Fruit fly (Drosophila melanogaster) whole organism, embryonic: ENCODE data around the gene CG4297.

Experiments used
- Aef1 ChIP-seq: fragments of 200-800 bp; sonication (Bioruptor generic); IDR thresholded peaks from 3 replicates; pipeline ENCODE4 v1.3.6; 2022; ENCODE audit warnings: missing biosample characterization, missing genetic modification characterization
- Blimp-1 ChIP-seq: fragments of 200-800 bp; sonication (Bioruptor generic); optimal IDR thresholded peaks from 3 replicates; lab custom pipeline; 2018; ENCODE audit warnings: missing biosample characterization, missing genetic modification characterization, mild to moderate bottlenecking, moderate library complexity, missing genetic modification reagents
- CG10274 ChIP-seq: fragments of 200-800 bp; sonication (Bioruptor generic); optimal IDR thresholded peaks from 3 replicates; lab custom pipeline; 2017; ENCODE audit warnings: missing biosample characterization, mild to moderate bottlenecking, missing genetic modification characterization
- CG10431 ChIP-seq: fragments of 200-800 bp; sonication (Bioruptor generic); optimal IDR thresholded peaks from 3 replicates; lab custom pipeline; 2018; ENCODE audit warnings: missing biosample characterization, mild to moderate bottlenecking, missing genetic modification characterization
- CG11696 ChIP-seq: fragments of 200-800 bp; sonication (Bioruptor generic); IDR thresholded peaks from 2 replicates; pipeline ENCODE4 v1.3.6; 2022; ENCODE audit warnings: missing biosample characterization, missing genetic modification characterization
- CG12391 ChIP-seq: fragments of 200-800 bp; sonication (Bioruptor generic); optimal IDR thresholded peaks from 3 replicates; lab custom pipeline; 2018; ENCODE audit warnings: missing biosample characterization, mild to moderate bottlenecking, missing genetic modification characterization, moderate library complexity
- CG15073 ChIP-seq: fragments of 200-800 bp; sonication (Bioruptor generic); optimal IDR thresholded peaks from 2 replicates; lab custom pipeline; 2016; ENCODE audit warnings: missing biosample characterization, missing genetic modification characterization
- CG17186 ChIP-seq: fragments of 200-800 bp; sonication (Bioruptor generic); optimal IDR thresholded peaks from 3 replicates; lab custom pipeline; 2017; ENCODE audit warnings: missing biosample characterization, missing genetic modification reagents, missing genetic modification characterization
- CG17359 ChIP-seq: fragments of 200-800 bp; sonication (Bioruptor generic); optimal IDR thresholded peaks from 3 replicates; lab custom pipeline; 2018; ENCODE audit warnings: missing biosample characterization, mild to moderate bottlenecking, missing genetic modification characterization, moderate library complexity
- CG2712 ChIP-seq: fragments of 200-800 bp; optimal IDR thresholded peaks from 3 replicates; lab custom pipeline; 2019; ENCODE audit warnings: missing biosample characterization, mild to moderate bottlenecking, missing genetic modification characterization, moderate library complexity
- CG31224 ChIP-seq: fragments of 200-800 bp; sonication (Bioruptor generic); IDR thresholded peaks from 2 replicates; pipeline ENCODE4 v1.3.6; 2022; ENCODE audit warnings: missing biosample characterization, missing genetic modification characterization
- CG4282 ChIP-seq: fragments of 200-800 bp; sonication (Bioruptor generic); optimal IDR thresholded peaks from 2 replicates; lab custom pipeline; 2016; ENCODE audit warnings: missing biosample characterization, missing genetic modification characterization
- CG4360 ChIP-seq: fragments of 200-800 bp; sonication (Bioruptor generic); IDR thresholded peaks from 2 replicates; pipeline ENCODE4 v1.3.6; 2022; ENCODE audit warnings: missing biosample characterization, missing genetic modification characterization
- CG7556 ChIP-seq: fragments of 200-800 bp; sonication (Bioruptor generic); optimal IDR thresholded peaks from 2 replicates; lab custom pipeline; 2017; ENCODE audit warnings: missing biosample characterization, mild to moderate bottlenecking, missing genetic modification characterization
- CHES-1-like ChIP-seq: fragments of 200-800 bp; sonication (Bioruptor generic); optimal IDR thresholded peaks from 2 replicates; lab custom pipeline; 2016; ENCODE audit warnings: missing biosample characterization, missing genetic modification characterization
- CoRest ChIP-seq: fragments of 200-800 bp; sonication (Bioruptor generic); optimal IDR thresholded peaks from 3 replicates; lab custom pipeline; 2018; ENCODE audit warnings: missing biosample characterization, mild to moderate bottlenecking, missing genetic modification characterization, moderate library complexity
- CrebB ChIP-seq: fragments of 200-800 bp; sonication (Bioruptor generic); optimal IDR thresholded peaks from 3 replicates; lab custom pipeline; 2018; ENCODE audit warnings: missing biosample characterization, mild to moderate bottlenecking, missing genetic modification characterization
- D ChIP-seq, 2 experiments: fragments of 200-800 bp in 1 of 2; fragments of >200 bp in 1 of 2; sonication (Bioruptor generic) in 1 of 2; optimal IDR thresholded peaks; 2 replicates in 1 of 2; 3 replicates in 1 of 2; lab custom pipeline; 2017; ENCODE audit warnings: mild to moderate bottlenecking in 1 of 2, missing biosample characterization in 1 of 2, missing genetic modification characterization in 1 of 2, missing genetic modification reagents in 1 of 2
- Dbx ChIP-seq: fragments of 200-800 bp; sonication (Bioruptor generic); IDR thresholded peaks from 3 replicates; pipeline ENCODE4 v1.3.6; 2022; ENCODE audit warnings: missing biosample characterization, missing genetic modification characterization
- Deaf1 ChIP-seq: fragments of 200-800 bp; optimal IDR thresholded peaks from 3 replicates; lab custom pipeline; 2019; ENCODE audit warnings: missing biosample characterization, mild to moderate bottlenecking, missing genetic modification characterization, moderate library complexity
- Dip2 ChIP-seq: fragments of 200-800 bp; sonication (Bioruptor generic); IDR thresholded peaks from 2 replicates; pipeline ENCODE4 v1.3.6; 2022; ENCODE audit warnings: missing biosample characterization, missing genetic modification characterization
- Hmr ChIP-seq: fragments of 200-800 bp; sonication (Bioruptor generic); optimal IDR thresholded peaks from 3 replicates; lab custom pipeline; 2017; ENCODE audit warnings: mild to moderate bottlenecking, missing biosample characterization, missing genetic modification reagents, missing genetic modification characterization
- Hr3 ChIP-seq: fragments of 200-800 bp; sonication (Bioruptor generic); optimal IDR thresholded peaks from 3 replicates; lab custom pipeline; 2016; ENCODE audit warnings: missing biosample characterization, missing genetic modification characterization
- Hr51 ChIP-seq, 2 experiments: fragments of 200-800 bp; sonication (Bioruptor generic); optimal IDR thresholded peaks; 2 replicates in 1 of 2; 3 replicates in 1 of 2; lab custom pipeline; 2016 to 2018; ENCODE audit warnings: missing biosample characterization in 2 of 2, missing genetic modification characterization in 2 of 2, mild to moderate bottlenecking in 1 of 2, moderate library complexity in 1 of 2
- Kr ChIP-seq: fragments of 200-800 bp; sonication (Bioruptor generic); optimal IDR thresholded peaks from 2 replicates; lab custom pipeline; 2017; ENCODE audit warnings: missing biosample characterization, mild to moderate bottlenecking, missing genetic modification characterization
- Lpt ChIP-seq: fragments of >200 bp; optimal IDR thresholded peaks from 2 replicates; lab custom pipeline; 2018; ENCODE audit warnings: missing biosample characterization, missing genetic modification characterization
- Med ChIP-seq: fragments of 200-800 bp; sonication (Bioruptor generic); peaks from one replicate; lab custom pipeline; 2016; ENCODE audit warnings: missing biosample characterization, missing genetic modification characterization, mild to moderate bottlenecking, inconsistent platforms, moderate library complexity
- Mrtf ChIP-seq: fragments of 200-800 bp; sonication (Bioruptor generic); IDR thresholded peaks from 3 replicates; pipeline ENCODE4 v1.3.6; 2022; ENCODE audit warnings: missing biosample characterization, missing genetic modification characterization
- PHDP ChIP-seq: fragments of 200-800 bp; sonication (Bioruptor generic); optimal IDR thresholded peaks from 3 replicates; lab custom pipeline; 2018; ENCODE audit warnings: missing biosample characterization, mild to moderate bottlenecking, missing genetic modification characterization, moderate library complexity
- Poxn ChIP-seq: fragments of 200-800 bp; sonication (Bioruptor generic); IDR thresholded peaks from 2 replicates; pipeline ENCODE4 v1.3.6; 2022; ENCODE audit warnings: missing biosample characterization, missing genetic modification characterization
- Sin3A ChIP-seq: fragments of >200 bp; optimal IDR thresholded peaks from 2 replicates; lab custom pipeline; 2018
- dmrt99B ChIP-seq: fragments of 200-800 bp; sonication (Bioruptor generic); optimal IDR thresholded peaks from 2 replicates; lab custom pipeline; 2018; ENCODE audit warnings: missing biosample characterization, mild to moderate bottlenecking, missing genetic modification characterization, moderate library complexity
- emc ChIP-seq: fragments of 200-800 bp; sonication (Bioruptor generic); optimal IDR thresholded peaks from 2 replicates; lab custom pipeline; 2016; ENCODE audit warnings: missing biosample characterization, missing genetic modification characterization
- exex ChIP-seq: fragments of 200-800 bp; sonication (Bioruptor generic); optimal IDR thresholded peaks from 4 replicates; lab custom pipeline; 2018; ENCODE audit warnings: missing biosample characterization, mild to moderate bottlenecking, missing genetic modification characterization, moderate library complexity
- fu2 ChIP-seq: fragments of 200-800 bp; sonication (Bioruptor generic); optimal IDR thresholded peaks from 2 replicates; lab custom pipeline; 2016; ENCODE audit warnings: missing biosample characterization, missing genetic modification characterization
- jumu ChIP-seq: fragments of 200-800 bp; sonication (Bioruptor generic); optimal IDR thresholded peaks from 3 replicates; lab custom pipeline; 2016; ENCODE audit warnings: missing biosample characterization, missing genetic modification characterization
- lmd ChIP-seq: fragments of 200-800 bp; sonication (Bioruptor generic); IDR thresholded peaks from 2 replicates; pipeline ENCODE4 v1.3.6; 2022; ENCODE audit warnings: missing biosample characterization, missing genetic modification characterization
- nom ChIP-seq: fragments of 200-800 bp; sonication (Bioruptor generic); optimal IDR thresholded peaks from 2 replicates; lab custom pipeline; 2017; ENCODE audit warnings: missing biosample characterization, missing genetic modification characterization, mild to moderate bottlenecking, moderate library complexity, missing genetic modification reagents
- otp ChIP-seq: fragments of 200-800 bp; sonication (Bioruptor generic); IDR thresholded peaks from 3 replicates; pipeline ENCODE4, ENCODE4 v1.3.6; 2022; ENCODE audit warnings: missing biosample characterization, missing genetic modification characterization
- pita ChIP-seq: fragments of 200-800 bp; sonication (Bioruptor generic); optimal IDR thresholded peaks from 2 replicates; lab custom pipeline; 2017; ENCODE audit warnings: missing biosample characterization, mild to moderate bottlenecking, missing genetic modification characterization
- sima ChIP-seq: fragments of 200-800 bp; sonication (Bioruptor generic); optimal IDR thresholded peaks from 2 replicates; lab custom pipeline; 2016; ENCODE audit warnings: missing biosample characterization, missing genetic modification characterization
- sna ChIP-seq: fragments of 200-800 bp; sonication (Bioruptor generic); IDR thresholded peaks from 2 replicates; pipeline ENCODE4 v1.3.6; 2022; ENCODE audit warnings: missing biosample characterization, missing genetic modification characterization; ENCODE audit not compliant: partially characterized antibody
- stc ChIP-seq: fragments of 200-800 bp; sonication (Bioruptor generic); IDR thresholded peaks from 2 replicates; pipeline ENCODE4 v1.3.6; 2022; ENCODE audit warnings: missing biosample characterization, missing genetic modification characterization
- sug ChIP-seq: fragments of 200-800 bp; optimal IDR thresholded peaks from 2 replicates; lab custom pipeline; 2019; ENCODE audit warnings: missing biosample characterization, mild to moderate bottlenecking, missing genetic modification characterization, moderate library complexity
- toy ChIP-seq: fragments of 200-800 bp; sonication (Bioruptor generic); IDR thresholded peaks from 2 replicates; pipeline ENCODE4 v1.3.6; 2022; ENCODE audit warnings: missing biosample characterization, missing genetic modification characterization
- unpg ChIP-seq: fragments of 200-800 bp; sonication (Bioruptor generic); optimal IDR thresholded peaks from 3 replicates; lab custom pipeline; 2018; ENCODE audit warnings: missing biosample characterization, mild to moderate bottlenecking, missing genetic modification characterization, moderate library complexity
- zen2 ChIP-seq: fragments of 200-800 bp; sonication (Bioruptor generic); IDR thresholded peaks from 3 replicates; pipeline ENCODE4 v1.3.6; 2022; ENCODE audit warnings: missing biosample characterization, missing genetic modification characterization; ENCODE audit not compliant: partially characterized antibody

The CG4297 gene

dm6 chr2L:514124-514818 lies 42.3 kb upstream of the CG4297 start (continued):
- TF ChIP-seq sna (GFP tag; lab: Robert Waterston, UW) (no peak), Deaf1 (tag; lab: Kevin White, UChicago) (peak; percentile 38), CG15073 (no peak)

- no peak for TF ChIP-seq CG17359 (tag; lab: Kevin White, UChicago)
- TF ChIP-seq jumu: no peak
- TF ChIP-seq Hr51 (GFP tag; optimal IDR thresholded peaks at IDR 0.05; lab: Kevin White, UChicago): peak in 1 of 2 experiments; percentile 34
- TF ChIP-seq emc (GFP tag; lab: Kevin White, UChicago): no peak
- no peak for TF ChIP-seq CG4282 (GFP tag; lab: Kevin White, UChicago)
- peak; percentile 6 for TF ChIP-seq unpg (GFP tag; lab: Kevin White, UChicago)
- no peak for TF ChIP-seq Aef1 (GFP tag; lab: Robert Waterston, UW)
- peak; percentile 75 for TF ChIP-seq CG11696 (GFP tag; lab: Robert Waterston, UW)
- peak; percentile 31 for TF ChIP-seq Hmr (GFP tag; lab: Kevin White, UChicago)
- TF ChIP-seq dmrt99B (tag; lab: Kevin White, UChicago): peak; percentile 9
- TF ChIP-seq Mrtf (GFP tag; lab: Robert Waterston, UW): no peak
- TF ChIP-seq Lpt (GFP tag; lab: Kevin White, UChicago): no peak
- no peak for TF ChIP-seq Kr (GFP tag; lab: Kevin White, UChicago)
- TF ChIP-seq sug: no peak
- no peak for TF ChIP-seq toy (GFP tag; lab: Robert Waterston, UW)
- no peak for TF ChIP-seq CoRest (tag; lab: Kevin White, UChicago)
- no peak for TF ChIP-seq D (optimal IDR thresholded peaks at IDR 0.05; lab: Kevin White, UChicago)
- no peak for TF ChIP-seq D (GFP tag; optimal IDR thresholded peaks at IDR 0.05; lab: Kevin White, UChicago)
- TF ChIP-seq CrebB (tag; lab: Kevin White, UChicago): no peak
- TF ChIP-seq Hr3: no peak
- TF ChIP-seq CG12391 (tag; lab: Kevin White, UChicago): no peak
- TF ChIP-seq exex: no peak
- no peak for TF ChIP-seq CG7556 (GFP tag; lab: Kevin White, UChicago)
- peak; percentile 1 for TF ChIP-seq PHDP (tag; lab: Kevin White, UChicago)
- no peak for TF ChIP-seq CHES-1-like (GFP tag; lab: Kevin White, UChicago)
- TF ChIP-seq zen2 (GFP tag; lab: Robert Waterston, UW): no peak
- no peak for TF ChIP-seq CG2712 (tag; lab: Kevin White, UChicago)
- TF ChIP-seq pita (GFP tag; lab: Kevin White, UChicago): no peak
- TF ChIP-seq Med (GFP tag; lab: Kevin White, UChicago): peak; percentile 82
- TF ChIP-seq Poxn (GFP tag; lab: Robert Waterston, UW): no peak
- no peak for TF ChIP-seq fu2 (GFP tag; lab: Kevin White, UChicago)
- TF ChIP-seq CG10431 (GFP tag; lab: Kevin White, UChicago): no peak
- no peak for TF ChIP-seq CG10274
- TF ChIP-seq lmd (GFP tag; lab: Robert Waterston, UW): no peak; the same call in 1 of the 2 replicates
- 0 out of 3 replicates have a peak, but pooled peaks have one; percentile 7 for TF ChIP-seq otp (GFP tag; lab: Robert Waterston, UW)
- TF ChIP-seq sima: no peak
- TF ChIP-seq stc (GFP tag; lab: Robert Waterston, UW): no peak
- no peak for TF ChIP-seq Sin3A (lab: Kevin White, UChicago)
- no peak for TF ChIP-seq Dip2
- no peak for TF ChIP-seq nom (GFP tag; lab: Kevin White, UChicago)
- no peak for TF ChIP-seq Blimp-1 (GFP tag; lab: Kevin White, UChicago)
- no peak for TF ChIP-seq CG17186 (GFP tag; lab: Kevin White, UChicago)
- no peak for TF ChIP-seq Dbx (GFP tag; lab: Robert Waterston, UW)
- TF ChIP-seq CG15073: no peak
- TF ChIP-seq CG31224 (GFP tag; lab: Robert Waterston, UW): no peak
- no peak for TF ChIP-seq CG4360 (GFP tag; lab: Robert Waterston, UW)
These were observed 41.0 kb upstream of the CG4297 start for dm6 chr2L:513035-513434.
